Worm (Caenorhabditis elegans) whole organism, late embryonic: ENCODE data around the gene F53E10.6.
A peak's percentile ranks its signal among the peaks of the same experiment; 100 is the strongest.
"Not testable (repeated sequence)": the region's sequence is repeated elsewhere in the genome, so short reads cannot be mapped to it uniquely, and the experiment has no call there.

Experiments used
- C08G9.2 ChIP-seq: sonication (generic microtip); optimal IDR thresholded peaks from 2 replicates; lab custom pipeline; 2016; ENCODE audit warnings: mild to moderate bottlenecking, missing genetic modification characterization, moderate library complexity, missing compliant biosample characterization
- T23F11.4 ChIP-seq: fragments of 200-800 bp; sonication (Bioruptor generic); optimal IDR thresholded peaks from 2 replicates; lab custom pipeline; 2018; ENCODE audit warnings: mild to moderate bottlenecking, missing genetic modification characterization, missing compliant biosample characterization
- ahr-1 ChIP-seq: sonication (generic microtip); optimal IDR thresholded peaks from 2 replicates; lab custom pipeline; 2016; ENCODE audit warnings: missing genetic modification characterization, missing compliant biosample characterization
- ceh-14 ChIP-seq: sonication (generic microtip); optimal IDR thresholded peaks from 2 replicates; lab custom pipeline; 2016; ENCODE audit warnings: missing genotype, missing genetic modification characterization, missing compliant biosample characterization
- ceh-18 ChIP-seq: sonication (generic microtip); optimal IDR thresholded peaks from 2 replicates; lab custom pipeline; 2016; ENCODE audit warnings: missing genetic modification characterization, missing compliant biosample characterization
- ceh-24 ChIP-seq: sonication (generic microtip); optimal IDR thresholded peaks from 2 replicates; lab custom pipeline; 2016; ENCODE audit warnings: mild to moderate bottlenecking, missing genetic modification characterization, missing compliant biosample characterization
- ceh-48 ChIP-seq: sonication (generic microtip); optimal IDR thresholded peaks from 2 replicates; lab custom pipeline; 2016; ENCODE audit warnings: missing genetic modification characterization, inconsistent platforms, missing compliant biosample characterization
- ceh-6 ChIP-seq: fragments of 200-800 bp; sonication (Bioruptor generic); optimal IDR thresholded peaks from 2 replicates; lab custom pipeline; 2018; ENCODE audit warnings: mild to moderate bottlenecking, missing genetic modification characterization, missing compliant biosample characterization
- ceh-9 ChIP-seq: sonication (generic microtip); optimal IDR thresholded peaks from 2 replicates; lab custom pipeline; 2016; ENCODE audit warnings: mild to moderate bottlenecking, missing genetic modification characterization, inconsistent platforms, missing compliant biosample characterization
- che-1 ChIP-seq: sonication (generic microtip); optimal IDR thresholded peaks from 2 replicates; lab custom pipeline; 2016; ENCODE audit warnings: mild to moderate bottlenecking, missing genetic modification characterization, missing compliant biosample characterization
- dmd-4 ChIP-seq: sonication (generic microtip); optimal IDR thresholded peaks from 2 replicates; lab custom pipeline; 2016; ENCODE audit warnings: borderline replicate concordance, missing genetic modification characterization, missing compliant biosample characterization
- elt-4 ChIP-seq: sonication (generic microtip); optimal IDR thresholded peaks from 2 replicates; lab custom pipeline; 2016; ENCODE audit warnings: missing genetic modification characterization, missing compliant biosample characterization
- eyg-1 ChIP-seq: sonication (generic microtip); optimal IDR thresholded peaks from 2 replicates; lab custom pipeline; 2016; ENCODE audit warnings: missing genotype, missing genetic modification characterization, missing compliant biosample characterization
- fkh-6 ChIP-seq: sonication (generic microtip); optimal IDR thresholded peaks from 2 replicates; lab custom pipeline; 2016; ENCODE audit warnings: missing genetic modification characterization, missing compliant biosample characterization
- hlh-8 ChIP-seq: sonication (generic microtip); optimal IDR thresholded peaks from 2 replicates; lab custom pipeline; 2016; ENCODE audit warnings: missing genotype, missing genetic modification characterization, missing compliant biosample characterization
- lim-6 ChIP-seq: sonication (generic microtip); optimal IDR thresholded peaks from 2 replicates; lab custom pipeline; 2016; ENCODE audit warnings: missing genetic modification characterization, missing compliant biosample characterization
- lin-11 ChIP-seq: fragments of 200-800 bp; sonication (Bioruptor generic); optimal IDR thresholded peaks from 2 replicates; lab custom pipeline; 2018; ENCODE audit warnings: mild to moderate bottlenecking, missing genetic modification characterization, missing compliant biosample characterization
- mec-3 ChIP-seq: sonication (generic microtip); optimal IDR thresholded peaks from 2 replicates; lab custom pipeline; 2016; ENCODE audit warnings: borderline replicate concordance, missing genetic modification characterization, missing compliant biosample characterization
- nhr-232 ChIP-seq: sonication (generic microtip); optimal IDR thresholded peaks from 2 replicates; lab custom pipeline; 2016; ENCODE audit warnings: missing genetic modification characterization, missing compliant biosample characterization
- npax-4 ChIP-seq: sonication (generic microtip); optimal IDR thresholded peaks from 2 replicates; lab custom pipeline; 2016; ENCODE audit warnings: missing genetic modification characterization, missing compliant biosample characterization
- odd-2 ChIP-seq: sonication (generic microtip); optimal IDR thresholded peaks from 2 replicates; lab custom pipeline; 2017; ENCODE audit warnings: antibody characterized with exemption, mild to moderate bottlenecking, missing genetic modification characterization, missing compliant biosample characterization
- pag-3 ChIP-seq: sonication (generic microtip); optimal IDR thresholded peaks from 2 replicates; lab custom pipeline; 2016; ENCODE audit warnings: missing compliant biosample characterization, missing genetic modification characterization, borderline replicate concordance
- pat-9 ChIP-seq: fragments of 200-800 bp; sonication (Bioruptor generic); optimal IDR thresholded peaks from 2 replicates; lab custom pipeline; 2018; ENCODE audit warnings: mild to moderate bottlenecking, missing genetic modification characterization, moderate library complexity, missing compliant biosample characterization
- pax-1 ChIP-seq: fragments of 150-350 bp; optimal IDR thresholded peaks from 2 replicates; lab custom pipeline; 2014; ENCODE audit warnings: missing biosample characterization, missing genetic modification characterization
- pha-2 ChIP-seq: sonication (generic microtip); optimal IDR thresholded peaks from 2 replicates; lab custom pipeline; 2017; ENCODE audit warnings: mild to moderate bottlenecking, missing genetic modification characterization, missing compliant biosample characterization
- ref-2 ChIP-seq: sonication (generic microtip); optimal IDR thresholded peaks from 2 replicates; lab custom pipeline; 2016; ENCODE audit warnings: missing genetic modification characterization, missing compliant biosample characterization
- sdc-2 ChIP-seq: sonication (generic microtip); optimal IDR thresholded peaks from 2 replicates; lab custom pipeline; 2016; ENCODE audit warnings: missing genotype, missing genetic modification characterization, missing compliant biosample characterization
- sox-2 ChIP-seq: fragments of 200-800 bp; sonication (Bioruptor generic); IDR thresholded peaks from 2 replicates; pipeline ENCODE4 v1.3.6; 2022; ENCODE audit warnings: missing genetic modification reagents, missing genetic modification characterization, missing compliant biosample characterization
- ttx-3 ChIP-seq: sonication (generic microtip); optimal IDR thresholded peaks from 2 replicates; lab custom pipeline; 2016; ENCODE audit warnings: missing genetic modification reagents, missing genetic modification characterization, missing compliant biosample characterization
- unc-3 ChIP-seq, 2 experiments: fragments of 200-800 bp in 1 of 2; sonication (Bioruptor generic) in 1 of 2; sonication (generic microtip) in 1 of 2; conservative IDR thresholded peaks in 1 of 2; optimal IDR thresholded peaks in 1 of 2; 2 replicates each; pipeline versions ENCODE4 v1.3.6 to Lab custom; 2016 to 2022; ENCODE audit warnings: missing compliant biosample characterization in 2 of 2, missing genetic modification characterization in 2 of 2, missing genetic modification reagents in 1 of 2
- unc-55 ChIP-seq: sonication (generic microtip); optimal IDR thresholded peaks from 2 replicates; lab custom pipeline; 2017; ENCODE audit warnings: missing biosample characterization, missing genetic modification reagents, missing genetic modification characterization
- zip-5 ChIP-seq: sonication (generic microtip); optimal IDR thresholded peaks from 2 replicates; lab custom pipeline; 2016; ENCODE audit warnings: missing genetic modification characterization, missing compliant biosample characterization

The F53E10.6 gene

DNA sequence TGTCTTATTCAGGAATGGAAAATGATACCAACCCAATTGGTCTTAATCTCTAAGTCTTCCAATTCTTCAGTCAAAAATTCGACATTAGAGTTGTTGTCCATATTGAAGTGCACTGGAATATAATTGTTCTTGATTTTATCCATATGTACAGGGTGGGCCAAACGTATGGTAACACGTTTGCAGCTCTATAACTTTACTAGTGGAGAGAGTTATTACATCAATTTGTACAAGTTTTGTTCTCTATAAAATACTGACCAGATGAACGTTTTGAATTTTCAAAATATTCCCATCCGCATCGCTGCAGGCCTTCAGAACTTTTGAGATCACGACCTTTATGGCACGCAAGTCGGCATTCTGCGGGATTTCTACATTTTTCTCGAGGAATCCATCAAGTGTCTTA, 4.0 kb downstream of the F53E10.6 start, which contains the start of gene F53E10.5:
TSS of gene F53E10.5 (minus strand) at position 101 of the 400 bp plus-strand sequence.
- not testable (repeated sequence) for TF ChIP-seq ceh-18, pax-1, nhr-232 (tag; lab: Kevin White, UChicago)

DNA sequence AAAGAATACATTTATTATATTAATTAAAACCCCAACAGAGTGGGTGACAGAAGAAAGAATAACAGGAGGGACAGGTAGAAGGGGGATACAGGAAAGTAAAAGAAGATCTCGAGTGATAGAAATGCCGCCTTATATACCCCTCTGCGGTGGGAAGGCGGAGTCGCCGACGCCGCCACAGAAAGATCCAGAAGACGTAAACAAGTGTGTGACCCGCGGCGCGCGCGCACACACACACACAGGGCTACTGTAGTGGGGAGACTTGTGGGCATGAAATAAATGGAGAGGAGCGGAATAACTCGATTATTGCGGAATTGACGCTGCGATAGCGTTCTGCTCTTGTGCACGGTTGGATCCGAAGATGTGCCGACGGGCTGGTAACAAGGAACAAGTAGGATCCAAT, 7.1 kb downstream of the F53E10.6 start:
- TF ChIP-seq ref-2 (tag; lab: Kevin White, UChicago) (peak; percentile 16), mec-3 (tag; lab: Kevin White, UChicago) (no peak), lim-6 (no peak)
- TF ChIP-seq, all 69 proteins: peak for 1

DNA sequence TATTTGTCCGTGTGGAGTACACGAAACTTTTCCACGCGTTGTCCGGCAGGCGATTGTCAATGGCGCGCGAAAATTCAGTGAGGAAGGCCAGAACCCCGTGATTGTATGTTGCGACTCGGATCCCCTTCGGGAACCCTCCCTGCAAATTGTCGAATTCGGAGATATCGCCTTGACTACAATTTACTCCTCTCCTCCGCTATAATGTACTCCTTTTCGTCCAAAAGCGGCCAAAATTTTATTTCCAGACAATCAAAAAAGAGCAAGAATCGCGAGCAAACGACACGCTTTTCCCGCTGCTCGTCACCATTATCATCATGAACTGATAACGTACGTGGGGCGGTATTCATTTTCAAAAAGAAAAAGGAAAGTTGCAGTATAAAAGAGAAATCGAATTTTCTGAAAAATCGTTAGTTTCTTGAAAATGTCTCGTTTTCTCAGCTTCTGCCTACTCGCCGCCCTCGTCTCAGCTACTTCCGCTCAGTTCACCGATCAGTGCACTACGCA, 10.6 kb downstream of the F53E10.6 start, which contains the start of gene irg-3:
TSS of gene irg-3 (plus strand) at position 419 of the 504 bp plus-strand sequence.
- no peak for TF ChIP-seq sdc-2 (tag; lab: Kevin White, UChicago)
- no peak for TF ChIP-seq T23F11.4 (GFP tag; lab: Kevin White, UChicago)
- no peak for TF ChIP-seq C08G9.2 (tag; lab: Kevin White, UChicago)
- no peak for TF ChIP-seq unc-3 (GFP tag; conservative IDR thresholded peaks at IDR 0.05; lab: Robert Waterston, UW)
- no peak for TF ChIP-seq unc-3 (tag; optimal IDR thresholded peaks at IDR 0.05; lab: Kevin White, UChicago)
- TF ChIP-seq pha-2 (tag; lab: Kevin White, UChicago): no peak
- TF ChIP-seq elt-4 (tag; lab: Kevin White, UChicago): no peak
- TF ChIP-seq hlh-8 (tag; lab: Kevin White, UChicago): no peak
- TF ChIP-seq ceh-48 (tag; lab: Kevin White, UChicago): no peak
- TF ChIP-seq sox-2 (GFP tag; lab: Robert Waterston, UW): no peak
- TF ChIP-seq ceh-9: no peak
- TF ChIP-seq pax-1 (tag; lab: Kevin White, UChicago): no peak
- no peak for TF ChIP-seq pag-3
- no peak for TF ChIP-seq eyg-1 (tag; lab: Kevin White, UChicago)
- TF ChIP-seq zip-5 (tag; lab: Kevin White, UChicago): no peak
- TF ChIP-seq dmd-4 (tag; lab: Kevin White, UChicago): no peak
- TF ChIP-seq fkh-6 (tag; lab: Kevin White, UChicago): no peak

DNA sequence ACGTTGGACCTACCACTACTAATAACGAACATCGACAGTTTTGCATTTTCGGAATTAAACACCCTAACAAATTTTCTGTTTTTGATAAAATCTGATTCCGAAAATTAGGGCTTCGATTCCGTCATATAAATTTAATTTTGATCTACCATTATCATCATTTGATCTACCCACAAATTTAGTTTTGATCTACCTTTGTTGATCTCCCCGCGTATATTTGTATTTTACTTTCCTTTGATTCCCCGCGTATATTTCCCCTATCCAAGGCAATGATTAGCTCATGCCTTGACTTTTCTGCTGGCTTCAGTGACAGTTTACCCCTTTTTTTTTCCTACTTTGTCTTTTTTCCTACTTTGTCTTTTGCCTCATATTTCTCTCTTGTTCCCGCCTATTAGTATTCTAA, 13.0 kb downstream of the F53E10.6 start:
- TF ChIP-seq lin-11 (tag; lab: Kevin White, UChicago): no peak

DNA sequence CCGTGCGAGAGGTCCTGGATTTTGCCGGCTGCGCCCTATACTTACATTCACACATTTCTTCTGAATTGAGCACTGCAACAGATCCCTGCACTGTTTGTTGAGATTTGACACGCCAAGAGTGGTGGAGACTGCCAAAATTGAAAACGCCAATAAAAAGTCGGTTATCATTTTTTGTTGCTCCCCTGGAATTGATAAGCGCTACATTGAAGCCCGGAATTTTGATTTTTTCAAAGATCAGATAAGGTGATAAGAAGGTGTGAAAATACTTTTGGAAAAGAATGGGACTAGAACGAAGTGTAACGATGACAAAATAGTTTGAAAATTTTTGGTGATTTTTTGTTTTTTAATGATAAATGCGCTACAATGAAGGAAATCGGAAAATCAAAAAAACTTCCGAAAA, 17.1 kb downstream of the F53E10.6 start, which contains the start of gene C29G2.6:
TSS of gene C29G2.6 (minus strand) at position 182 of the 400 bp plus-strand sequence.
- TF ChIP-seq pax-1 (tag; lab: Kevin White, UChicago): no peak
- no peak for TF ChIP-seq pat-9 (tag; lab: Kevin White, UChicago)
- no peak for TF ChIP-seq ceh-6 (GFP tag; lab: Kevin White, UChicago)
- TF ChIP-seq ceh-24 (tag; lab: Kevin White, UChicago): no peak
- TF ChIP-seq ttx-3 (tag; lab: Kevin White, UChicago): no peak
- TF ChIP-seq odd-2 (tag; lab: Kevin White, UChicago): no peak
- no peak for TF ChIP-seq ceh-14 (tag; lab: Kevin White, UChicago)
- no peak for TF ChIP-seq che-1 (tag; lab: Kevin White, UChicago)
- no peak for TF ChIP-seq ahr-1 (tag; lab: Kevin White, UChicago)
- no peak for TF ChIP-seq unc-55 (GFP tag; lab: Kevin White, UChicago)
- TF ChIP-seq nhr-232 (tag; lab: Kevin White, UChicago): no peak
- TF ChIP-seq npax-4 (tag; lab: Kevin White, UChicago): no peak
- no peak for TF ChIP-seq T23F11.4 (GFP tag; lab: Kevin White, UChicago)
- no peak for TF ChIP-seq sox-2 (GFP tag; lab: Robert Waterston, UW)
- TF ChIP-seq ref-2 (tag; lab: Kevin White, UChicago): no peak
- TF ChIP-seq, all 69 proteins: peak for 0
